Worm (Caenorhabditis elegans): ENCODE measurements around the gene F58A6.9.

DNA sequence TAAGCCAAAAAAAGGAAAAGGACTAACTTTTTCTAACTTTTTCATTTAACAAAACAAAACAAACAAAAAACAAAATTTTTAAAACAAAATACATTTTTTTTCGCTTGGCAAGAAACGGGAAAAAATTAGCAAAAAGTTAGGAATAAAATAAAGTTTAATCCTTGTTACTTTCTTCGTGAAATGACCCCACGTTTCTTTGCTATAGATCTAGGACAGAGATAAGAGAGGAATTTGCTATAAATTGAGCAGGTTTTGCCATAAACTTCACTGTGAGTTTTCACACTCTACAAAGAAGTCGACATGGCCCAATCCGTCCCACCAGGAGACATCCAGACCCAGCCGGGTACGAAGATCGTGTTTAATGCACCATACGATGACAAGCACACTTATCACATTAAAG, 40.8 kb upstream of the F58A6.9 start, which contains the start of gene msp-50:
- TF ChIP-seq mep-1 (tag; optimal IDR thresholded peaks at IDR 0.05) (no peak), blmp-1 (tag; optimal IDR thresholded peaks at IDR 0.05) (no peak), nhr-28 (tag; optimal IDR thresholded peaks at IDR 0.05) (no peak), unc-62 (GFP tag; optimal IDR thresholded peaks at IDR 0.05) (no peak), ceh-39 (tag; optimal IDR thresholded peaks at IDR 0.05) (no peak), nhr-237 (tag; optimal IDR thresholded peaks at IDR 0.05) (no peak), pha-4 (tag; optimal IDR thresholded peaks at IDR 0.05) (no peak), ham-2 (GFP tag; optimal IDR thresholded peaks at IDR 0.05) (no peak), snpc-4 (tag; optimal IDR thresholded peaks at IDR 0.05) (no peak), lsy-2 (tag; optimal IDR thresholded peaks at IDR 0.05) (no peak), ztf-11 (tag; optimal IDR thresholded peaks at IDR 0.05) (no peak), cnd-1 (tag; optimal IDR thresholded peaks at IDR 0.05) (no peak)
